Worm (Caenorhabditis elegans) whole organism, L2 larva: ENCODE measurements around the gene C04C3.6.

Experiments used
- alr-1 ChIP-seq: fragments of 150-350 bp; optimal IDR thresholded peaks from 2 replicates; lab custom pipeline; 2014; ENCODE audit warnings: missing biosample characterization, missing genetic modification characterization
- ama-1 ChIP-seq: fragments of 150-350 bp; optimal IDR thresholded peaks from 2 replicates; lab custom pipeline; 2018; ENCODE audit warnings: inconsistent platforms
- ceh-82 ChIP-seq: fragments of 150-350 bp; optimal IDR thresholded peaks from 2 replicates; lab custom pipeline; 2014; ENCODE audit warnings: missing biosample characterization, missing genetic modification characterization
- crh-2 ChIP-seq: sonication (generic microtip); optimal IDR thresholded peaks from 2 replicates; lab custom pipeline; 2017; ENCODE audit warnings: missing biosample characterization, missing genetic modification characterization
- elt-1 ChIP-seq: fragments of 150-350 bp; optimal IDR thresholded peaks from 2 replicates; lab custom pipeline; 2014; ENCODE audit warnings: missing biosample characterization, missing genetic modification characterization
- gmeb-1 ChIP-seq: fragments of 150-350 bp; optimal IDR thresholded peaks from 2 replicates; lab custom pipeline; 2014; ENCODE audit warnings: missing biosample characterization, missing genetic modification characterization
- lin-13 ChIP-seq: fragments of 150-350 bp; optimal IDR thresholded peaks from 2 replicates; lab custom pipeline; 2014; ENCODE audit warnings: missing biosample characterization, missing genetic modification reagents, missing genetic modification characterization
- lin-39 ChIP-seq: fragments of 150-350 bp; optimal IDR thresholded peaks from 2 replicates; lab custom pipeline; 2014; ENCODE audit warnings: missing biosample characterization, missing genetic modification reagents, missing genetic modification characterization
- lsy-2 ChIP-seq, 2 experiments: fragments of 150-350 bp in 1 of 2; sonication (generic microtip) in 1 of 2; optimal IDR thresholded peaks; 2 replicates each; lab custom pipeline; 2014 to 2017; ENCODE audit warnings: missing biosample characterization in 2 of 2, missing genetic modification characterization in 2 of 2
- nhr-10 ChIP-seq: sonication (generic microtip); optimal IDR thresholded peaks from 2 replicates; lab custom pipeline; 2017; ENCODE audit warnings: missing biosample characterization, missing genetic modification characterization
- nhr-11 ChIP-seq: fragments of 150-350 bp; optimal IDR thresholded peaks from 2 replicates; lab custom pipeline; 2014; ENCODE audit warnings: missing biosample characterization, missing genetic modification characterization
- nhr-12 ChIP-seq: fragments of 150-350 bp; optimal IDR thresholded peaks from 2 replicates; lab custom pipeline; 2014; ENCODE audit warnings: missing biosample characterization, missing genetic modification characterization
- nhr-129 ChIP-seq: fragments of 150-350 bp; optimal IDR thresholded peaks from 2 replicates; lab custom pipeline; 2014; ENCODE audit warnings: missing biosample characterization, missing genetic modification characterization
- nhr-23 ChIP-seq: fragments of 150-350 bp; optimal IDR thresholded peaks from 2 replicates; lab custom pipeline; 2014; ENCODE audit warnings: missing biosample characterization, missing genetic modification reagents, missing genetic modification characterization
- nhr-237 ChIP-seq: fragments of 150-350 bp; optimal IDR thresholded peaks from 2 replicates; lab custom pipeline; 2014; ENCODE audit warnings: missing biosample characterization, missing genetic modification characterization
- nhr-77 ChIP-seq: fragments of 150-350 bp; optimal IDR thresholded peaks from 2 replicates; lab custom pipeline; 2014; ENCODE audit warnings: missing biosample characterization, missing genetic modification characterization
- skn-1 ChIP-seq: sonication (generic microtip); optimal IDR thresholded peaks from 2 replicates; lab custom pipeline; 2017; ENCODE audit warnings: missing biosample characterization, missing genetic modification characterization
- sma-3 ChIP-seq: sonication (generic microtip); optimal IDR thresholded peaks from 2 replicates; lab custom pipeline; 2016; ENCODE audit warnings: missing genetic modification reagents, missing genetic modification characterization, missing compliant biosample characterization
- unc-39 ChIP-seq: fragments of 150-350 bp; optimal IDR thresholded peaks from 2 replicates; lab custom pipeline; 2014; ENCODE audit warnings: missing biosample characterization, missing genetic modification characterization
- unc-55 ChIP-seq: fragments of 150-350 bp; sonication (generic microtip); optimal IDR thresholded peaks from 3 replicates; lab custom pipeline; 2014; ENCODE audit warnings: missing biosample characterization, missing genetic modification reagents, missing genetic modification characterization
- zag-1 ChIP-seq: fragments of 150-350 bp; optimal IDR thresholded peaks from 2 replicates; lab custom pipeline; 2014; ENCODE audit warnings: missing biosample characterization, missing genetic modification characterization
- ztf-1 ChIP-seq: fragments of 200-800 bp; sonication (Bioruptor generic); conservative IDR thresholded peaks from 2 replicates; pipeline ENCODE4 v1.3.6; 2022; ENCODE audit warnings: missing genetic modification characterization, missing compliant biosample characterization
- ztf-11 ChIP-seq: sonication (generic microtip); optimal IDR thresholded peaks from 2 replicates; lab custom pipeline; 2017; ENCODE audit warnings: missing biosample characterization, missing genetic modification characterization
- ztf-4 ChIP-seq: fragments of 150-350 bp; optimal IDR thresholded peaks from 2 replicates; lab custom pipeline; 2014; ENCODE audit warnings: missing biosample characterization, missing genetic modification characterization

The C04C3.6 gene

ce11 chrIV:3384047-3384446 is 38.4 kb downstream of the C04C3.6 start, which contains the start of gene B0546.4:
B0546.4 (minus strand) TSS chrIV:3384147.
- TF ChIP-seq skn-1 (no peak), ztf-4 (tag; lab: Kevin White, UChicago) (no peak), nhr-23 (tag; lab: Kevin White, UChicago) (no peak)

ce11 chrIV:3383203-3383602 is 39.2 kb downstream of the C04C3.6 start:
- TF ChIP-seq nhr-77 (no peak), lsy-2 (tag; optimal IDR thresholded peaks at IDR 0.05; lab: Kevin White, UChicago) (peak in 1 of 2 experiments; percentile 3), nhr-10 (no peak), zag-1 (tag; lab: Kevin White, UChicago) (no peak), gmeb-1 (tag; lab: Kevin White, UChicago) (no peak), alr-1 (tag; lab: Kevin White, UChicago) (no peak), elt-1 (tag; lab: Kevin White, UChicago) (no peak), lin-13 (GFP tag; lab: Kevin White, UChicago) (no peak), nhr-11 (tag; lab: Kevin White, UChicago) (no peak), nhr-12 (no peak), ztf-1 (no peak), unc-55 (peak; percentile 16), ceh-82 (no peak), nhr-129 (tag; lab: Kevin White, UChicago) (no peak), lin-39 (tag; lab: Kevin White, UChicago) (no peak)

- TF ChIP-seq elt-1 (tag; lab: Kevin White, UChicago) (no peak), ama-1 (peak; percentile 71), lsy-2 (tag; optimal IDR thresholded peaks at IDR 0.05; lab: Kevin White, UChicago) (peak in 1 of 2 experiments; percentile 19)
Observed at ce11 chrIV:3382338-3382907, 40.0 kb downstream of the C04C3.6 start, which contains the start of gene B0546.3. B0546.3 (minus strand) TSS chrIV:3382841.

ce11 chrIV:3378080-3378804 is 44.2 kb downstream of the C04C3.6 start, which contains the start of gene otub-4:
otub-4 (minus strand) TSS chrIV:3378130.
- TF ChIP-seq unc-39 (tag; lab: Kevin White, UChicago) (no peak), crh-2 (no peak), unc-55 (peak; percentile 15)
- TF ChIP-seq, all 48 proteins: peak for 1

ce11 chrIV:3373370-3373769 is 49.0 kb downstream of the C04C3.6 start:
- TF ChIP-seq sma-3 (GFP tag; lab: Kevin White, UChicago) (no peak), gmeb-1 (tag; lab: Kevin White, UChicago) (peak; percentile 2), nhr-237 (tag; lab: Kevin White, UChicago) (no peak), ztf-11 (no peak), nhr-129 (tag; lab: Kevin White, UChicago) (no peak)
